Worm (Caenorhabditis elegans) whole organism, L4/young adult: ENCODE data around the gene F59A1.16.

Source experiments
- W03F9.2 ChIP-seq: fragments of 150-350 bp; optimal IDR thresholded peaks from 2 replicates; lab custom pipeline; 2014; ENCODE audit warnings: missing biosample characterization, missing genetic modification characterization
- dao-5 ChIP-seq: sonication (generic microtip); optimal IDR thresholded peaks from 2 replicates; lab custom pipeline; 2016; ENCODE audit warnings: missing genotype, missing genetic modification characterization, moderate library complexity, missing compliant biosample characterization
- him-1 ChIP-seq: sonication (generic microtip); optimal IDR thresholded peaks from 2 replicates; lab custom pipeline; 2016; ENCODE audit warnings: missing genotype, missing genetic modification reagents, missing genetic modification characterization, missing compliant biosample characterization

DNA sequence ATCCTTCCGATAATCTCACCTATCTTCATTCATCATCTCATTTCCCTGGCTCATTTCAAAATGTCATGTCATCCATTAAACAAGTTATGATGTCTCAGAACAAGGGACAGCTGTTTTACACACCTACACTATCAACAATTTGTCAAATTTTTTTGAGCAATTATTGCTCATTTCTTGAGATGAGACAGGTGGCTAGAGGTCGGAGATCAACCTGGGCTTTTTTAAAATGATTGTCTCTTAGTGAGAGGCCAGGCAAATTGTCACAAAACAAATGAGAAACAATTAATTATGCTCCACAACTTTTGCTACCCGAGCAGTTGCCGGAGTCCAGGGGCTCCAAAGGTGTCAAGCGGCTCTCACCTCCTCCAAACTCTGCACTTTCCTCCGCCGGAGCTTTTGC is 44.0 kb upstream of the F59A1.16 start:
- TF ChIP-seq W03F9.2 (tag; lab: Kevin White, UChicago) (no peak), him-1 (tag; lab: Kevin White, UChicago) (no peak), dao-5 (no peak)
